Fruit fly (Drosophila melanogaster): ENCODE measurements around the gene CG7368.
A peak's percentile ranks its signal among the peaks of the same experiment; 100 is the strongest.

CG7368 gene

dm6 chr3L:11555662-11556460, 41.1 kb upstream of the CG7368 start (continued):
- TF ChIP-seq sc (optimal IDR thresholded peaks at IDR 0.05): no peak
- TF ChIP-seq sc (GFP tag; optimal IDR thresholded peaks at IDR 0.05): peak; percentile 71
- TF ChIP-seq CG10366 (GFP tag; IDR thresholded peaks at IDR 0.05): no peak; the same call in 1 of the 2 replicates
- no peak for TF ChIP-seq ash1 (GFP tag; optimal IDR thresholded peaks at IDR 0.05)
- TF ChIP-seq CG17186 (GFP tag; optimal IDR thresholded peaks at IDR 0.05): peak; percentile 19
- TF ChIP-seq CG10543 (GFP tag; optimal IDR thresholded peaks at IDR 0.05): peak; percentile 86
- peak; percentile 66 for TF ChIP-seq Deaf1 (tag; optimal IDR thresholded peaks at IDR 0.05)
- no peak for TF ChIP-seq sima (GFP tag; optimal IDR thresholded peaks at IDR 0.05)
- peak; percentile 44 for TF ChIP-seq HLHmδ (GFP tag; optimal IDR thresholded peaks at IDR 0.05)
- TF ChIP-seq CG5953 (GFP tag; IDR thresholded peaks at IDR 0.05): no peak
- peak; percentile 53 for TF ChIP-seq gcm (GFP tag; optimal IDR thresholded peaks at IDR 0.05)
- peak; percentile 65 for TF ChIP-seq gsb-n (tag; optimal IDR thresholded peaks at IDR 0.05)
- peak; percentile 54 for TF ChIP-seq CG9817 (tag; optimal IDR thresholded peaks at IDR 0.05)
- TF ChIP-seq row (GFP tag; IDR thresholded peaks at IDR 0.05): peak; percentile 74
- peak; percentile 51 for TF ChIP-seq oc (tag; optimal IDR thresholded peaks at IDR 0.05)
- no peak for TF ChIP-seq mld (GFP tag; IDR thresholded peaks at IDR 0.05; ENCODE audit: partially characterized antibody)
- peak in 1 of 2 experiments; percentile 58 for TF ChIP-seq eve (GFP tag; optimal IDR thresholded peaks at IDR 0.05)
- peak; percentile 55; the same call in 1 of the 2 replicates for TF ChIP-seq rib (GFP tag; IDR thresholded peaks at IDR 0.05)
- peak; percentile 75 for TF ChIP-seq Ssrp (tag; optimal IDR thresholded peaks at IDR 0.05)
- peak; percentile 46 for TF ChIP-seq CG10654 (GFP tag; optimal IDR thresholded peaks at IDR 0.05)
- peak; percentile 4 for TF ChIP-seq nau (GFP tag; optimal IDR thresholded peaks at IDR 0.05)
- TF ChIP-seq peb (GFP tag; IDR thresholded peaks at IDR 0.05): peak; percentile 9; the same call in 1 of the 2 replicates
- TF ChIP-seq CG10431 (GFP tag; optimal IDR thresholded peaks at IDR 0.05): peak; percentile 31
- peak; percentile 67 for TF ChIP-seq CG1602 (GFP tag; optimal IDR thresholded peaks at IDR 0.05)
- peak; percentile 48 for TF ChIP-seq NC2α (GFP tag; optimal IDR thresholded peaks at IDR 0.05)
- peak; percentile 55; the same call in 1 of the 2 replicates for TF ChIP-seq CG14667 (GFP tag; IDR thresholded peaks at IDR 0.05)
- TF ChIP-seq Jarid2 (GFP tag; optimal IDR thresholded peaks at IDR 0.05): peak; percentile 34
- TF ChIP-seq zen2 (GFP tag; IDR thresholded peaks at IDR 0.05; ENCODE audit: partially characterized antibody): no peak
- peak; percentile 39 for TF ChIP-seq CG16863 (GFP tag; optimal IDR thresholded peaks at IDR 0.05)
- no peak for TF ChIP-seq CG5245 (GFP tag; optimal IDR thresholded peaks at IDR 0.05)
- TF ChIP-seq btn (GFP tag; optimal IDR thresholded peaks at IDR 0.05): no peak
- no peak for TF ChIP-seq CG4282 (GFP tag; optimal IDR thresholded peaks at IDR 0.05)
- TF ChIP-seq Poxn (GFP tag; IDR thresholded peaks at IDR 0.05): no peak
- TF ChIP-seq Atf6 (GFP tag; IDR thresholded peaks at IDR 0.05): peak; percentile 65
- peak; percentile 39 for TF ChIP-seq Chrac-16 (GFP tag; optimal IDR thresholded peaks at IDR 0.05)
- TF ChIP-seq CG17361 (GFP tag; IDR thresholded peaks at IDR 0.05): peak; percentile 87
- TF ChIP-seq nom (GFP tag; optimal IDR thresholded peaks at IDR 0.05): peak; percentile 58
- no peak for TF ChIP-seq CG9609 (GFP tag; optimal IDR thresholded peaks at IDR 0.05)
- TF ChIP-seq CG17385 (GFP tag; optimal IDR thresholded peaks at IDR 0.05): peak; percentile 69
- TF ChIP-seq CG3726 (GFP tag; IDR thresholded peaks at IDR 0.05): no peak; the same call in 2 of the 3 replicates
- TF ChIP-seq CG7372 (GFP tag; IDR thresholded peaks at IDR 0.05): no peak
- TF ChIP-seq CG16813 (GFP tag; IDR thresholded peaks at IDR 0.05; ENCODE audit: partially characterized antibody): no peak
- no peak for TF ChIP-seq inv (GFP tag; IDR thresholded peaks at IDR 0.05; ENCODE audit: partially characterized antibody)
- TF ChIP-seq CG31441 (GFP tag; IDR thresholded peaks at IDR 0.05): peak; percentile 90
- TF ChIP-seq CG32772 (GFP tag; IDR thresholded peaks at IDR 0.05): peak; percentile 46; the same call in 1 of the 2 replicates
- TF ChIP-seq CG4854 (GFP tag; optimal IDR thresholded peaks at IDR 0.05): peak; percentile 32
- peak; percentile 89 for TF ChIP-seq Blimp-1 (GFP tag; optimal IDR thresholded peaks at IDR 0.05)
- peak; percentile 57 for TF ChIP-seq CG9932 (GFP tag; IDR thresholded peaks at IDR 0.05)
- TF ChIP-seq slp2 (GFP tag; optimal IDR thresholded peaks at IDR 0.05): peak; percentile 25

Data from whole organism, embryonic.